Worm (Caenorhabditis elegans): Measurements from ENCODE around the gene pqn-31.

Gene pqn-31

DNA sequence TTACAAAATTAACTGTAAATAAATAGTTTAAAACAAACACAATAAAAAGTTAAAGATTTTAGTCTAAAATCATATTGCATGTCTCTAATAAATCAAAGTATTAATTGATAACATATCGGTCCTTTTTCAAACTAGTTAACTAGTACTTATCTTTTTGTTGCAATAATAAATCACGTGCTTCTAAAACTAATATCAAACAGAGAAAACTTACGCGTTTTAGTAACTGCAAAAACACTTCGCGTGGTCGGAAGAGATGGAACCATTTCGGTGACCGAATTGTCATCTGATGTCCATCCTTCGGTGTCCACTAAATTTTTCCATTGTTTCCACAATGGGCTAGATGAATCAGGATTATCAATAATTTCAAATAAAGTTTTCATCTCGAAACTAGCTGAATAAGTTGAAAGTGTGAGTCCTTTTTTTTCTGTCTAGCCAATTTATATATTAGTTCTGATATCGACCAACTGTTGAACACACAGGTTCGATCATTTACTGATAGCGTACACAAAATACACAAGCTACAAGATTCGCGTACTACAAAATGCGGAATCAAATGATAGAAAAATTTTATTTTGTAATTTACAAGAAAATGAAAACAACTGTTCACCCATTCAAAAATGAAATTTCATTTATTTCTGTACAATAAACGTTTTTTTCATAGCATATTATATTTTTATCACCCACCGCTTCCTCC is 11.0 kb upstream of the pqn-31 start, which contains the start of gene F21C10.9 (continued):
- no peak for TF ChIP-seq mab-9 (GFP tag; IDR thresholded peaks at IDR 0.05)

DNA sequence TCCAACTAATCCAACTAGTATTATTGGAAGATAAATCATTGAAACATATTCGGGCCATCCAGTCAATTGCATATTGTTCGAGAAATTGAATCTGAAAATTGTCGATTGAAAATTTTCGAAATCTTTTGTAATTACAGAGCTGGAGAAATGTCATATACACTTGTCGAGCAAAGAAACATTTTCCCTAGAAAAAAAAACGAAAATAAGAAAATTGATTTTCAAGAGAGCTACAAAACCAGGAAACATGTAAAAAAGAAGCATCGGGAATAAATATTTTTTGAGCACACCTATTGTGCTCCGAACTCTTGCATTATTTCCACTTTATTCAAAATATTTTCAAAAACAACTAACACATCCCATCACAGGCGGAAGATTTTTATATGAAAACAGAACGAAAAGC is 8.3 kb upstream of the pqn-31 start, which contains the start of gene frpr-6:
TSS of gene frpr-6 (minus strand) at position 101 of the 400 bp plus-strand sequence.
- TF ChIP-seq unc-62 (GFP tag; optimal IDR thresholded peaks at IDR 0.05) (no peak), nhr-11 (tag; optimal IDR thresholded peaks at IDR 0.05) (no peak), nhr-20 (tag; optimal IDR thresholded peaks at IDR 0.05) (no peak), ceh-90 (tag; optimal IDR thresholded peaks at IDR 0.05) (no peak), ceh-8 (GFP tag; optimal IDR thresholded peaks at IDR 0.05) (no peak), elt-2 (tag; optimal IDR thresholded peaks at IDR 0.05) (no peak), isw-1 (GFP tag; IDR thresholded peaks at IDR 0.05) (no peak), swsn-7 (tag; optimal IDR thresholded peaks at IDR 0.05) (no peak), elt-3 (tag; optimal IDR thresholded peaks at IDR 0.05) (no peak), mef-2 (tag; optimal IDR thresholded peaks at IDR 0.05) (no peak), sup-37 (GFP tag; optimal IDR thresholded peaks at IDR 0.05) (no peak), fkh-10 (GFP tag; optimal IDR thresholded peaks at IDR 0.05) (no peak)

DNA sequence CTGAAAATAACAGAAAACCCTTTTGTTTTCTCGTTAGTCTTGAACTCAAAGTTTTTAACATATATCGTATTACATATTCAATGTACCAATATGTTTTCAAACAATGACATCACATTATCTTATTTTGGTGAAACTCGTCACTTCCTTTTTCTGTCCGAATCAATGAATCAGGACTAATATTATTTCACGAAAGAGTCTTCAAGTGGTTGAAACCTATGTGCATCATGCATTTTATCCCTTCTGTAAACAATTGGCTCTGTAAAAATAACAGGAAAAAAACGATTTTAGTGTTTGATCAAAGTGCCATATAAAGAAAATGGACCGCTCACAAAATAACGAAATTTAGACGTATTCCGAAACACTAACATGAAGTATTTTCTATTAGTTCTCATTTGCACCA is 1.2 kb upstream of the pqn-31 start, which contains the start of gene F21C10.18:
TSS of gene F21C10.18 (plus strand) at position 301 of the 400 bp plus-strand sequence.
- TF ChIP-seq tbx-2 (tag; optimal IDR thresholded peaks at IDR 0.05), result no peak
- no peak for TF ChIP-seq ceh-8 (GFP tag; optimal IDR thresholded peaks at IDR 0.05)
- no peak for TF ChIP-seq mab-9 (GFP tag; IDR thresholded peaks at IDR 0.05)
- TF ChIP-seq xbp-1 (tag; optimal IDR thresholded peaks at IDR 0.05), result no peak
- TF ChIP-seq ces-1 (GFP tag; optimal IDR thresholded peaks at IDR 0.05), result no peak
- no peak for TF ChIP-seq lsy-2 (tag; optimal IDR thresholded peaks at IDR 0.05)
- no peak for TF ChIP-seq unc-62 (GFP tag; optimal IDR thresholded peaks at IDR 0.05)
- no peak for TF ChIP-seq elt-3 (tag; optimal IDR thresholded peaks at IDR 0.05)
- no peak for TF ChIP-seq zag-1 (tag; optimal IDR thresholded peaks at IDR 0.05)

DNA sequence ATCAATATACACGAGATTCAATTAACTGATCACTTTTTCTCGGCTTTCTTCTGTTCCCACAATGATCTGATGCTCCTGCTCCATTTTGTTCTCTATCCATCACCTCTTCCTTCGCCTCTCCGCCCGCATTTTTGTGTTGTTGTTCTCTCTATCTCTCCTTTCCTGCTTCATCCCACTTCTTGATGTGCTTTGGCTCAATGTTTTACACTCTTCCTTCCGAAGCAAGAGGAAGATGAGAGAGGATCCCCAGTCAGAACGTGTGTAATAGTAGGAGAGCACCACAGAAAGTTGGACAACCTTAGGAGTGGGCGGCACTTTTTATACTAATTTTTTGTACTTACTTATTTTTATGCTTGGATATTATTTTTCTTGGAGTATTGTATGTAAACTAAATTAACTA is 2.6 kb downstream of the pqn-31 start:
- TF ChIP-seq efl-1 (optimal IDR thresholded peaks at IDR 0.05) (no peak), efl-1 (GFP tag; optimal IDR thresholded peaks at IDR 0.05 in 1 of 2) (no peak), lsy-2 (tag; optimal IDR thresholded peaks at IDR 0.05) (no peak), tbx-2 (tag; optimal IDR thresholded peaks at IDR 0.05) (no peak), nhr-12 (tag; optimal IDR thresholded peaks at IDR 0.05) (no peak), C34B4.2 (tag; optimal IDR thresholded peaks at IDR 0.05) (no peak), dsc-1 (tag; optimal IDR thresholded peaks at IDR 0.05) (no peak), blmp-1 (tag; optimal IDR thresholded peaks at IDR 0.05) (no peak), rnt-1 (tag; optimal IDR thresholded peaks at IDR 0.05) (peak; percentile 9), vab-15 (tag; optimal IDR thresholded peaks at IDR 0.05) (no peak), nhr-47 (tag; optimal IDR thresholded peaks at IDR 0.05) (no peak), hlh-4 (tag; optimal IDR thresholded peaks at IDR 0.05) (no peak), egl-13 (tag; optimal IDR thresholded peaks at IDR 0.05) (no peak), elt-2 (tag; optimal IDR thresholded peaks at IDR 0.05) (no peak), fos-1 (tag; optimal IDR thresholded peaks at IDR 0.05) (no peak), fkh-10 (GFP tag; optimal IDR thresholded peaks at IDR 0.05) (no peak), lin-35 (GFP tag; optimal IDR thresholded peaks at IDR 0.05) (no peak), lin-14 (GFP tag; optimal IDR thresholded peaks at IDR 0.05) (peak; percentile 76), ztf-11 (tag; optimal IDR thresholded peaks at IDR 0.05) (no peak)

DNA sequence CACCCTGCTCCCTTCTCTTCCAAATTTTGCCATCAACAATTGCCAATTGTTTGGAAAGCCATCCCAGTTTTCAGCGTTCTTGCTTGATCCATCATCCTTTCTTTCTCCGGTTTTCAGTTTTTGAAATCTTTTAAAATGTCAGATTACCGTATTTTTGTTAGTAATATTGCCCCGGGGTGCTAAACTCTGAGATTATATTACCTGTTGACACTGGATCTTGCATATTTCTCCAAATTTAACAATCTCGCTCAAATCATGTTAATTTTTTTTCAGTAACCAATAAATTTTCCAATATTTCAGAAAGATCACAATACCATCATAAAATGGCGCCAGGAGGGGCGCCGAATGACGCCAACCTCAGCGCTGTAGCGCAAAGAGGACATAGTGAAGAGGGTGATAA is 3.1 kb downstream of the pqn-31 start, which contains the start of gene F21C10.7:
TSS of gene F21C10.7 (plus strand) at position 301 of the 400 bp plus-strand sequence.
- no peak for TF ChIP-seq pax-3 (tag; optimal IDR thresholded peaks at IDR 0.05)
- TF ChIP-seq lsy-2 (tag; optimal IDR thresholded peaks at IDR 0.05), result no peak
- no peak for TF ChIP-seq swsn-7 (tag; optimal IDR thresholded peaks at IDR 0.05)
- TF ChIP-seq mef-2 (tag; optimal IDR thresholded peaks at IDR 0.05), result no peak
- TF ChIP-seq lin-35 (GFP tag; optimal IDR thresholded peaks at IDR 0.05), result no peak
- TF ChIP-seq blmp-1 (tag; optimal IDR thresholded peaks at IDR 0.05), result no peak
- no peak for TF ChIP-seq unc-130 (tag; optimal IDR thresholded peaks at IDR 0.05)
- no peak for TF ChIP-seq lin-14 (GFP tag; optimal IDR thresholded peaks at IDR 0.05)
- TF ChIP-seq ets-5 (GFP tag; IDR thresholded peaks at IDR 0.05), result no peak
- TF ChIP-seq skn-1 (tag; optimal IDR thresholded peaks at IDR 0.05), result no peak
- no peak for TF ChIP-seq nhr-71 (tag; optimal IDR thresholded peaks at IDR 0.05)
- TF ChIP-seq tbx-2 (tag; optimal IDR thresholded peaks at IDR 0.05), result no peak
- TF ChIP-seq nhr-28 (tag; optimal IDR thresholded peaks at IDR 0.05), result no peak
- no peak for TF ChIP-seq ceh-63 (GFP tag; optimal IDR thresholded peaks at IDR 0.05)
